Worm (Caenorhabditis elegans) whole organism, L3 larva: Measurements from ENCODE around the gene plpp-1.2.

Experiments
- ceh-9 ChIP-seq: sonication (generic microtip); optimal IDR thresholded peaks from 2 replicates; lab custom pipeline; 2018; ENCODE audit warnings: missing biosample characterization, missing genetic modification characterization
- daf-12 ChIP-seq: fragments of 150-350 bp; optimal IDR thresholded peaks from 2 replicates; lab custom pipeline; 2014; ENCODE audit warnings: missing biosample characterization, missing genetic modification reagents, missing genetic modification characterization
- egl-5 ChIP-seq: fragments of 150-350 bp; optimal IDR thresholded peaks from 2 replicates; lab custom pipeline; 2017; ENCODE audit warnings: missing biosample characterization, missing genetic modification reagents, missing genetic modification characterization, inconsistent platforms
- fos-1 ChIP-seq: fragments of 150-350 bp; optimal IDR thresholded peaks from 2 replicates; lab custom pipeline; 2014; ENCODE audit warnings: missing biosample characterization, missing genetic modification characterization
- nhr-25 ChIP-seq: sonication (generic microtip); optimal IDR thresholded peaks from 2 replicates; lab custom pipeline; 2017; ENCODE audit warnings: missing biosample characterization, missing genetic modification characterization
- nhr-28 ChIP-seq: fragments of 150-350 bp; optimal IDR thresholded peaks from 2 replicates; lab custom pipeline; 2014; ENCODE audit warnings: missing biosample characterization, missing genetic modification characterization
- pha-4 ChIP-seq: fragments of 150-350 bp; optimal IDR thresholded peaks from 2 replicates; lab custom pipeline; 2014; ENCODE audit warnings: missing biosample characterization, missing genetic modification reagents, missing genetic modification characterization
- snpc-4 ChIP-seq: fragments of 150-350 bp; optimal IDR thresholded peaks from 2 replicates; lab custom pipeline; 2014; ENCODE audit warnings: missing biosample characterization, missing genetic modification characterization
- unc-39 ChIP-seq: sonication (generic microtip); optimal IDR thresholded peaks from 4 replicates; lab custom pipeline; 2017; ENCODE audit warnings: missing biosample characterization, missing genetic modification characterization
- ztf-11 ChIP-seq: fragments of 150-350 bp; optimal IDR thresholded peaks from 2 replicates; lab custom pipeline; 2014; ENCODE audit warnings: missing biosample characterization, missing genetic modification characterization

DNA sequence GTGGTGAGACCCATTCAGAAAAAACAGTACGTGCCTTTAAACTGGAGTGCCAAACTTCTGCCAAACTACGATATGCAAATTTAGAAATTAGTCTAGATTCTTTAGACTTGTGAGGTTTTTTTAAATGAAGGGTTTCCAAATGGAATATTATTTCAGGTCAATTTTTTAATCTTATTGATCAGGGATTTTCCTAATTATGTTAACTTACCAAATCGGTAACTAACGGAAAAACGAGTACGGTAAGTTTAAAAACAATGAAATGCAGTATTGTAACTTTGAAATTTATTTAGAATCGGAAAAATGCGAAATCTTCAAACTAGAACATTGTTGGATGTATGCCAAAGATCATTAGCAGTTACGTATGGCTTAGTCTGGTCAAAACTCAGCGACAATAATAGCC is 31.0 kb downstream of the plpp-1.2 start, which contains the start of gene C56E6.7:
- no peak for TF ChIP-seq fos-1 (tag; lab: Kevin White, UChicago)
- TF ChIP-seq nhr-25 (tag; lab: Kevin White, UChicago), result no peak
- no peak for TF ChIP-seq ztf-11 (tag; lab: Kevin White, UChicago)
- no peak for TF ChIP-seq snpc-4 (tag; lab: Kevin White, UChicago)
- no peak for TF ChIP-seq pha-4 (tag; lab: Kevin White, UChicago)
- TF ChIP-seq nhr-28 (tag; lab: Kevin White, UChicago), result no peak
- no peak for TF ChIP-seq egl-5
- TF ChIP-seq ceh-9, result no peak
- TF ChIP-seq daf-12, result no peak
- no peak for TF ChIP-seq unc-39 (tag; lab: Kevin White, UChicago)
